Worm (Caenorhabditis elegans): ENCODE data around the gene ZC239.3.

ZC239.3 gene

DNA sequence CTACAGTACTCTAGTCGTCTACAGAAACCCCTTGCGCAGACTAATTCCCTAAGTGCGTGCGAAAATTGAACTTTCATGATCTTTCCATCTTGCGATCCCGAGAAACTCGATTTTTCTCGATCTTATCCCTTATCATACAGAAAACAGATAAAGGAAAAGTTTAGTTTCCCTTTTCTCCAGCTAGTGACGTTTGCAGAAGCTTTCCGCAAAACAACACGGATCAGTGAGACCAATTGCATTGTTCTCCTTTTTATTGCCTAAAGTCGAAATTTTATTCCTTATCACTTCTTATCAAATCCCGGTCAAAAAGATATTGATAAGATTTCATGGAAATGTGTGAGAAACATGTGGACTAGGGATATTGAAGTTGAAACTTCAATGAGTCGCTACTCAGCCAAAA lies 26.0 kb downstream of the ZC239.3 start:
- TF ChIP-seq pha-2 (tag; optimal IDR thresholded peaks at IDR 0.05) (no peak), nhr-232 (tag; optimal IDR thresholded peaks at IDR 0.05) (no peak), elt-4 (tag; optimal IDR thresholded peaks at IDR 0.05) (no peak), pros-1 (tag; optimal IDR thresholded peaks at IDR 0.05) (no peak), Y22D7AL.16 (tag; optimal IDR thresholded peaks at IDR 0.05) (no peak), dve-1 (tag; optimal IDR thresholded peaks at IDR 0.05) (no peak), ceh-45 (GFP tag; IDR thresholded peaks at IDR 0.05) (no peak), ceh-6 (GFP tag; optimal IDR thresholded peaks at IDR 0.05) (no peak), hlh-30 (tag; optimal IDR thresholded peaks at IDR 0.05; ENCODE audit: insufficient read depth) (no peak), ceh-19 (GFP tag; optimal IDR thresholded peaks at IDR 0.05) (no peak), sox-2 (GFP tag; IDR thresholded peaks at IDR 0.05) (no peak), lin-11 (tag; optimal IDR thresholded peaks at IDR 0.05) (no peak), pag-3 (tag; optimal IDR thresholded peaks at IDR 0.05; ENCODE audit: borderline replicate concordance) (no peak), eyg-1 (tag; optimal IDR thresholded peaks at IDR 0.05) (no peak), tbx-7 (tag; optimal IDR thresholded peaks at IDR 0.05) (no peak), tbx-2 (tag; optimal IDR thresholded peaks at IDR 0.05) (no peak), ceh-30 (tag; optimal IDR thresholded peaks at IDR 0.05) (no peak)

DNA sequence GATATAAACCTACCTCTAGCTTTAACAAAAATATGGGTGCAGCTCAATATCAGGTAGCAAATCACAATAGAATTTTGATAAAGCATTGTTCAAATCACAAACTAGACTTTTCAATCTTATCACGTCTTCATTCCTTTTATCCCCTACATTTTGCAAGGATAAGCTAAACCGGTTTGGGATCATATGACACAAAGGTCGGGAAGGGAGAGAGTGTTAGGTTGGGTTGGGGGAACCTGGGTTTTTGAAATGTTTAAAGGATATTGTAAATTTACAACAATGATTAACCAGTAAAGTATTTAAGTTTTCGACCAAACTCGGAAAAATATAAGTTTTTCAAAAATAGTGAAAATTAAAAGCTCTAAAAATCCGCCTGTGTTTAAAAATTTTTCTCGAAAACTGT lies 28.2 kb downstream of the ZC239.3 start, which contains the start of gene C17F4.12:
Gene C17F4.12, minus strand, starts transcription at position 101 of the 400 bp plus-strand sequence.
- TF ChIP-seq fax-1 (tag; optimal IDR thresholded peaks at IDR 0.05): no peak
- TF ChIP-seq nhr-11 (tag; optimal IDR thresholded peaks at IDR 0.05): no peak
- TF ChIP-seq dmd-4 (tag; optimal IDR thresholded peaks at IDR 0.05; ENCODE audit: borderline replicate concordance): no peak
- no peak for TF ChIP-seq ztf-16 (tag; optimal IDR thresholded peaks at IDR 0.05)
- TF ChIP-seq rnt-1 (tag; optimal IDR thresholded peaks at IDR 0.05): no peak
- no peak for TF ChIP-seq ceh-45 (GFP tag; IDR thresholded peaks at IDR 0.05)
- no peak for TF ChIP-seq K09A11.1 (tag; optimal IDR thresholded peaks at IDR 0.05; ENCODE audit: insufficient read depth)
- no peak for TF ChIP-seq ceh-24 (tag; optimal IDR thresholded peaks at IDR 0.05)
- TF ChIP-seq ceh-31 (tag; optimal IDR thresholded peaks at IDR 0.05): no peak
- TF ChIP-seq tbx-2 (tag; optimal IDR thresholded peaks at IDR 0.05): no peak
- TF ChIP-seq T23F11.4 (GFP tag; optimal IDR thresholded peaks at IDR 0.05): no peak
- TF ChIP-seq hlh-13 (GFP tag; optimal IDR thresholded peaks at IDR 0.05): no peak
- no peak for TF ChIP-seq fkh-10 (GFP tag; optimal IDR thresholded peaks at IDR 0.05)
- TF ChIP-seq pha-4 (tag; optimal IDR thresholded peaks at IDR 0.05): no peak
- TF ChIP-seq unc-3 (GFP tag; conservative IDR thresholded peaks at IDR 0.05): no peak
- TF ChIP-seq unc-3 (tag; optimal IDR thresholded peaks at IDR 0.05): no peak
- no peak for TF ChIP-seq ref-2 (tag; optimal IDR thresholded peaks at IDR 0.05)
- TF ChIP-seq nhr-232 (tag; optimal IDR thresholded peaks at IDR 0.05): no peak
- no peak for TF ChIP-seq ceh-19 (GFP tag; optimal IDR thresholded peaks at IDR 0.05)
- TF ChIP-seq mec-3 (tag; optimal IDR thresholded peaks at IDR 0.05; ENCODE audit: borderline replicate concordance): no peak
- TF ChIP-seq gmeb-2 (tag; optimal IDR thresholded peaks at IDR 0.05): no peak

DNA sequence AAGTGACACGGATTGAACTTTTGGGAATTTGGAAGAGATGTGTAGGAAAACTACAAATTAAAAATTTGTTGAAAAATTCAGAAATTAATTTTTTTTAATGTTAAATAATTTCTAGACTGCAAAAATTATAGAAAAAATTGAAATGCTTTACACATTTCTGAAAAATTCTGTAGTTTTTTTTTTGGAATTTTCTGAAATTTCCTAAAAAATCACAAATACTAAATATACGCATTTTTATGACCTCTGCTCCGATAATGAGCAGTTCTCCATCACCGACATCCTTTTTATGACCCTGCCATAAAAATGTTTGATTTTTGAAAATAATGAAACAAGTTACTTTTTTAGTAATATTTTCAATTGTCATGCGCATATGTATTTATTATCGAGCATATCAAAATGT lies 28.9 kb downstream of the ZC239.3 start:
- TF ChIP-seq C08G9.2 (tag; optimal IDR thresholded peaks at IDR 0.05) (no peak), ceh-31 (tag; optimal IDR thresholded peaks at IDR 0.05) (no peak)

DNA sequence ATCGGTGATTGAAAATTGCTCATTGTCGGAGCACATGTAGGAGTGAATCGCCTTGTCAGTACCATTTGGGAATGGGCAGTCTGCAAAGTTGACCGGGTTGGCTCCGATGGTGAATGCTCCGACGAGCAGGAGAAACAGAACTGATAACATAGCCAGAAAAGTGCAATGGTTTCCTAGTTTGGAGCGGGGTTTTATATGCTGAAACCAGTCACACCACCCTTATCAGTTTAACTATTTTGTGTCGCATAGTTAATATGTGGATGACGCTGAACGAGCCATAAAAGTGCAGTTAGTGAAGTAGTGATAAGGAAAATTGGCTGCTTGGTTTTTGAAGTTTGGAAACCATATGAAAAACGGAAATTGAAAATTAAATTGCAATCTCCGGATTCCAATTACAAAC lies 30.0 kb downstream of the ZC239.3 start, which contains the start of gene C17F4.7:
Gene C17F4.7, minus strand, starts transcription at position 180 of the 400 bp plus-strand sequence.
- TF ChIP-seq hlh-15 (tag; optimal IDR thresholded peaks at IDR 0.05) (no peak), unc-42 (tag; optimal IDR thresholded peaks at IDR 0.05) (no peak), ceh-14 (tag; optimal IDR thresholded peaks at IDR 0.05) (no peak), ttx-3 (tag; optimal IDR thresholded peaks at IDR 0.05) (no peak), pat-9 (tag; optimal IDR thresholded peaks at IDR 0.05) (no peak), ceh-30 (tag; optimal IDR thresholded peaks at IDR 0.05) (no peak)
